Fruit fly (Drosophila melanogaster): ENCODE data around the gene Spindly.

DNA sequence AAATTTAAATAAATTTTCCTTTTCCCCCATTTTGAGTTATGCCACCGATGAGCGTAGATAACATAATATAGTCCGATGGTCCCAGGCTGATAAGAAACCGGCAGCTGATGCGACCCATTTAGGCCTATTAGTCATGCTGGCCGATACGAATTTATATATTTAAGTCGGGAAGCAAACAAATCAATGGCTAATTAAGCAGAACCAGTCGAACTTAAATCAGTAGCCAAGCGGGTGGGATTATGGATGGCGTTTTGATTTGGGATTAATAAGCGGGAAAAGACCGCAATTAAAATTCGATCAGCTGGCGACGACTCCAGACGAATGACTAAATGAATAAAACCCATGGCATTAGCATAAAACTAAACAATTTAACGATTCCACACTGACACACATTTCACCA, 26.8 kb upstream of the Spindly start:
- no peak for TF ChIP-seq CG8478 (optimal IDR thresholded peaks at IDR 0.05)
- no peak for TF ChIP-seq CTCF (optimal IDR thresholded peaks at IDR 0.05)

Measured in S2 (cell line).